Worm (Caenorhabditis elegans) whole organism, early embryonic: ENCODE data around the gene F45D3.1.

Source experiments
- ama-1 ChIP-seq: fragments of 150-350 bp; optimal IDR thresholded peaks from 2 replicates; lab custom pipeline; 2014
- ceh-13 ChIP-seq: fragments of 200-800 bp; sonication (Bioruptor generic); optimal IDR thresholded peaks from 2 replicates; lab custom pipeline; 2018; ENCODE audit warnings: mild to moderate bottlenecking, missing genetic modification characterization, missing compliant biosample characterization
- hmg-4 ChIP-seq: fragments of 200-800 bp; sonication (Bioruptor generic); optimal IDR thresholded peaks from 2 replicates; lab custom pipeline; 2018; ENCODE audit warnings: mild to moderate bottlenecking, missing genetic modification characterization, missing compliant biosample characterization
- hnd-1 ChIP-seq: sonication (generic microtip); optimal IDR thresholded peaks from 2 replicates; lab custom pipeline; 2016; ENCODE audit warnings: missing genetic modification characterization, missing compliant biosample characterization
- pes-1 ChIP-seq: fragments of 200-800 bp; sonication (Bioruptor generic); IDR thresholded peaks from 2 replicates; pipeline ENCODE4 v1.3.6; 2022; ENCODE audit warnings: missing genetic modification reagents, missing genetic modification characterization, missing compliant biosample characterization
- scrt-1 ChIP-seq: fragments of 200-800 bp; sonication (Bioruptor generic); IDR thresholded peaks from 2 replicates; pipeline ENCODE4 v1.3.6; 2022; ENCODE audit warnings: missing genetic modification characterization, missing compliant biosample characterization
- sea-1 ChIP-seq: fragments of 200-800 bp; sonication (Bioruptor generic); conservative IDR thresholded peaks from 2 replicates; pipeline ENCODE4 v1.3.6; 2022; ENCODE audit warnings: missing genetic modification characterization, missing compliant biosample characterization
- tbx-37 ChIP-seq: fragments of 200-800 bp; sonication (Bioruptor generic); conservative IDR thresholded peaks from 2 replicates; pipeline ENCODE4 v1.3.6; 2022; ENCODE audit warnings: missing genetic modification reagents, missing genetic modification characterization, missing compliant biosample characterization
- tra-4 ChIP-seq: sonication (generic microtip); optimal IDR thresholded peaks from 2 replicates; lab custom pipeline; 2017; ENCODE audit warnings: missing genetic modification characterization, missing compliant biosample characterization

ce11 chrV:12549604-12550003 is 22.7 kb downstream of the F45D3.1 start:
- TF ChIP-seq pes-1 (GFP tag; lab: Robert Waterston, UW) (no peak), ama-1 (lab: Kevin White, UChicago) (no peak), tra-4 (tag; lab: Kevin White, UChicago) (no peak), hnd-1 (tag; lab: Kevin White, UChicago) (no peak), sea-1 (GFP tag; lab: Robert Waterston, UW) (no peak), ceh-13 (no peak), hmg-4 (GFP tag; lab: Kevin White, UChicago) (no peak), tbx-37 (GFP tag; lab: Robert Waterston, UW) (no peak), scrt-1 (no peak)
